Fruit fly (Drosophila melanogaster) whole organism, pupa: ENCODE data around the gene CG12645.

Experiments used
- CG12605 ChIP-seq: fragments of 200-800 bp; sonication (Bioruptor generic); IDR thresholded peaks from 2 replicates; pipeline ENCODE4 v1.3.6; 2022; ENCODE audit warnings: missing biosample characterization, missing genetic modification characterization
- CG13204 ChIP-seq: fragments of 200-800 bp; sonication (Bioruptor generic); optimal IDR thresholded peaks from 2 replicates; lab custom pipeline; 2018; ENCODE audit warnings: missing biosample characterization, mild to moderate bottlenecking, missing genetic modification characterization, moderate library complexity
- CG17806 ChIP-seq: fragments of 200-800 bp; sonication (Bioruptor generic); optimal IDR thresholded peaks from 2 replicates; lab custom pipeline; 2018; ENCODE audit warnings: missing biosample characterization, mild to moderate bottlenecking, missing genetic modification characterization, moderate library complexity
- CG4496 ChIP-seq: fragments of 200-800 bp; sonication (Bioruptor generic); IDR thresholded peaks from 3 replicates; pipeline ENCODE4 v1.3.6; 2022; ENCODE audit warnings: missing biosample characterization, missing genetic modification characterization
- CG8301 ChIP-seq: fragments of 200-800 bp; sonication (Bioruptor generic); optimal IDR thresholded peaks from 2 replicates; lab custom pipeline; 2018; ENCODE audit warnings: missing biosample characterization, mild to moderate bottlenecking, missing genetic modification characterization
- CG9948 ChIP-seq: fragments of 200-800 bp; sonication (Bioruptor generic); optimal IDR thresholded peaks from 2 replicates; lab custom pipeline; 2018; ENCODE audit warnings: missing biosample characterization, mild to moderate bottlenecking, missing genetic modification characterization, moderate library complexity
- EcR ChIP-seq: fragments of 200-800 bp; sonication (Bioruptor generic); optimal IDR thresholded peaks from 3 replicates; lab custom pipeline; 2019; ENCODE audit warnings: missing biosample characterization, missing genetic modification characterization, mild to moderate bottlenecking, moderate library complexity, missing genetic modification reagents
- Pif1A ChIP-seq: fragments of 200-800 bp; sonication (Bioruptor generic); optimal IDR thresholded peaks from 3 replicates; lab custom pipeline; 2016; ENCODE audit warnings: missing biosample characterization, missing genetic modification characterization
- gl ChIP-seq: fragments of 200-800 bp; sonication (Bioruptor generic); optimal IDR thresholded peaks from 2 replicates; lab custom pipeline; 2018; ENCODE audit warnings: missing biosample characterization, mild to moderate bottlenecking, missing genetic modification characterization

DNA sequence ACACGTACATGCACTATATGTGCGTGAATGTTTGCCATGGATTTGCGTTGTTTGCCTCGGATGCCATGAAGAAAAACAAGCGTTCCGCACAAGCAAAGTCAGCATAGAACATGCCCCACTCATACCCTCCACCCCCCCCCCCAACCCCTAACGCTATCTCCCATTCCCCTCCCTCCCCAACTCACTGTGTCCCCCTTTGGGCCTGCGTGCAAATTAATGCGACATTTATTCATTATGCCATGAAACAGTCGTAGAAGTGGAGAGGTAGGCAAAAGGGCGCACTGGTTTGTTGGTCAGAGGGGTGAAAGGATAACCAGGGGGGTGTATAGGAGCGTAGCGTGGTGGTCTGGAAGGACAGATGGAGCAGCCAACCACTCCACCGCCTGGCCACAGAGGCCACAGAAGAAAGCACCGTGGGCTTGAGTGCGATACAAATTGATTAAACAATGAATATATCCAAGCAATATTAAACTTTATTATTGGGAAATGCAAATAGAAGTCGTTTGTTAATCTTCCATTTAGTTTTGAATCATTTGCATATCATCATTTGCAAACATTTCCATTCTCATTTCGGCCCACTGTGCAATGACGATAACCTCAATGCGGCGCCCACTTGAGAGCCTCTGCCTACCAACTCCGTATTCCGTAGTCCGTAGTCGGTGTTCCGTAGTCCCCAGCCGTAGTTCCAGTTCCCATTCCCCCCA is 31.1 kb downstream of the CG12645 start:
- TF ChIP-seq gl (no peak), CG4496 (GFP tag; lab: Robert Waterston, UW) (peak; percentile 82), CG12605 (GFP tag; lab: Robert Waterston, UW) (0 out of 2 replicates have a peak, but pooled peaks have one; percentile 34), CG17806 (tag; lab: Kevin White, UChicago) (no peak), EcR (no peak), Pif1A (no peak), CG8301 (tag; lab: Kevin White, UChicago) (peak; percentile 31), CG13204 (GFP tag; lab: Kevin White, UChicago) (no peak), CG9948 (tag; lab: Kevin White, UChicago) (no peak)
